Worm (Caenorhabditis elegans) whole organism, young adult: ENCODE results near the gene rig-6.
"Not testable (repeated sequence)": the region's sequence is repeated elsewhere in the genome, so short reads cannot be mapped to it uniquely, and the experiment has no call there.

Source experiments
- B0019.2 ChIP-seq: fragments of 200-800 bp; sonication (Bioruptor generic); conservative IDR thresholded peaks from 2 replicates; pipeline ENCODE4 v1.3.6; 2022; ENCODE audit warnings: missing genetic modification reagents, missing genetic modification characterization, missing compliant biosample characterization
- B0336.3 ChIP-seq: fragments of 200-800 bp; sonication (Bioruptor generic); IDR thresholded peaks from 2 replicates; pipeline ENCODE4 v1.3.6; 2022; ENCODE audit warnings: missing genetic modification characterization, missing compliant biosample characterization
- C06A6.2 ChIP-seq: fragments of 200-800 bp; sonication (Bioruptor generic); conservative IDR thresholded peaks from 2 replicates; pipeline ENCODE4 v1.3.6; 2022; ENCODE audit warnings: missing genetic modification characterization, missing compliant biosample characterization
- F52B5.7 ChIP-seq: sonication (generic microtip); optimal IDR thresholded peaks from 2 replicates; lab custom pipeline; 2016; ENCODE audit warnings: mild to moderate bottlenecking, missing genetic modification characterization, missing compliant biosample characterization
- F55B11.4 ChIP-seq: sonication (generic microtip); optimal IDR thresholded peaks from 2 replicates; lab custom pipeline; 2016; ENCODE audit warnings: missing compliant biosample characterization, missing genetic modification characterization, borderline replicate concordance; ENCODE audit not compliant: insufficient read depth
- Y53F4B.3 ChIP-seq: fragments of 200-800 bp; sonication (Bioruptor generic); IDR thresholded peaks from 2 replicates; pipeline ENCODE4 v1.3.6; 2022; ENCODE audit warnings: missing genetic modification reagents, missing genetic modification characterization, missing compliant biosample characterization
- Y53G8AR.9 ChIP-seq: fragments of 200-800 bp; sonication (Bioruptor generic); conservative IDR thresholded peaks from 2 replicates; pipeline ENCODE4 v1.3.6; 2022; ENCODE audit warnings: missing genetic modification reagents, missing genetic modification characterization, missing compliant biosample characterization
- Y56A3A.18 ChIP-seq: fragments of 200-800 bp; sonication (Bioruptor generic); IDR thresholded peaks from 2 replicates; pipeline ENCODE4 v1.3.6; 2022; ENCODE audit warnings: missing genetic modification reagents, missing genetic modification characterization, missing compliant biosample characterization
- ZK185.1 ChIP-seq: sonication (generic microtip); optimal IDR thresholded peaks from 2 replicates; lab custom pipeline; 2016; ENCODE audit warnings: mild to moderate bottlenecking, missing genetic modification characterization, missing compliant biosample characterization; ENCODE audit not compliant: poor library complexity, severe bottlenecking
- aptf-3 ChIP-seq: fragments of 200-800 bp; sonication (Bioruptor generic); IDR thresholded peaks from 2 replicates; pipeline ENCODE4 v1.3.6; 2022; ENCODE audit warnings: missing genetic modification characterization, missing compliant biosample characterization
- athp-1 ChIP-seq: sonication (generic microtip); optimal IDR thresholded peaks from 2 replicates; lab custom pipeline; 2017; ENCODE audit warnings: mild to moderate bottlenecking, missing genetic modification characterization, missing compliant biosample characterization
- attf-5 ChIP-seq: fragments of 200-800 bp; sonication (Bioruptor generic); optimal IDR thresholded peaks from 2 replicates; lab custom pipeline; 2018; ENCODE audit warnings: mild to moderate bottlenecking, missing genetic modification characterization, missing compliant biosample characterization
- ccch-3 ChIP-seq: fragments of 200-800 bp; sonication (Bioruptor generic); optimal IDR thresholded peaks from 2 replicates; lab custom pipeline; 2018; ENCODE audit warnings: mild to moderate bottlenecking, missing genetic modification characterization, missing compliant biosample characterization
- cebp-1 ChIP-seq, 2 experiments: fragments of 200-800 bp in 1 of 2; sonication (Bioruptor generic) in 1 of 2; sonication (generic microtip) in 1 of 2; IDR thresholded peaks in 1 of 2; optimal IDR thresholded peaks in 1 of 2; 2 replicates each; pipeline versions ENCODE4 v1.3.6 to Lab custom; 2017 to 2022; ENCODE audit warnings: missing compliant biosample characterization in 2 of 2, missing genetic modification characterization in 2 of 2, mild to moderate bottlenecking in 1 of 2, missing genetic modification reagents in 1 of 2, moderate library complexity in 1 of 2
- ceh-91 ChIP-seq: fragments of 200-800 bp; sonication (Bioruptor generic); IDR thresholded peaks from 2 replicates; pipeline ENCODE4 v1.3.6; 2022; ENCODE audit warnings: missing genetic modification reagents, missing genetic modification characterization, missing compliant biosample characterization
- die-1 ChIP-seq: sonication (generic microtip); optimal IDR thresholded peaks from 2 replicates; lab custom pipeline; 2016; ENCODE audit warnings: missing genotype, mild to moderate bottlenecking, missing genetic modification characterization, missing compliant biosample characterization
- dox-1 ChIP-seq: fragments of 200-800 bp; sonication (Bioruptor generic); IDR thresholded peaks from 2 replicates; pipeline ENCODE4 v1.3.6; 2022; ENCODE audit warnings: missing genetic modification reagents, missing genetic modification characterization, missing compliant biosample characterization
- dpff-1 ChIP-seq: sonication (generic microtip); optimal IDR thresholded peaks from 2 replicates; lab custom pipeline; 2017; ENCODE audit warnings: mild to moderate bottlenecking, missing genetic modification characterization, missing compliant biosample characterization
- egl-44 ChIP-seq: fragments of 200-800 bp; sonication (Bioruptor generic); IDR thresholded peaks from 2 replicates; pipeline ENCODE4 v1.3.6; 2022; ENCODE audit warnings: missing genetic modification reagents, missing genetic modification characterization, missing compliant biosample characterization
- egrh-3 ChIP-seq: fragments of 200-800 bp; sonication (Bioruptor generic); IDR thresholded peaks from 2 replicates; pipeline ENCODE4 v1.3.6; 2022; ENCODE audit warnings: missing genetic modification reagents, missing genetic modification characterization, missing compliant biosample characterization
- ekl-4 ChIP-seq: fragments of 200-800 bp; sonication (Bioruptor generic); IDR thresholded peaks from 2 replicates; pipeline ENCODE4 v1.3.6; 2022; ENCODE audit warnings: missing genetic modification reagents, missing genetic modification characterization, missing compliant biosample characterization
- hsf-1 ChIP-seq: fragments of 200-800 bp; sonication (Bioruptor generic); IDR thresholded peaks from 2 replicates; pipeline ENCODE4 v1.3.6; 2022; ENCODE audit warnings: missing genetic modification reagents, missing genetic modification characterization, missing compliant biosample characterization
- let-607 ChIP-seq, 2 experiments: fragments of 200-800 bp in 1 of 2; sonication (Bioruptor generic) in 1 of 2; sonication (generic microtip) in 1 of 2; optimal IDR thresholded peaks; 2 replicates each; lab custom pipeline; 2016 to 2018; ENCODE audit warnings: mild to moderate bottlenecking in 2 of 2, missing compliant biosample characterization in 2 of 2, missing genetic modification characterization in 2 of 2, moderate library complexity in 2 of 2, missing genotype in 1 of 2
- lin-40 ChIP-seq: sonication (generic microtip); optimal IDR thresholded peaks from 2 replicates; lab custom pipeline; 2016; ENCODE audit warnings: missing genetic modification characterization, mild to moderate bottlenecking, missing compliant biosample characterization, missing genotype, missing genetic modification reagents
- lsl-1 ChIP-seq: fragments of 200-800 bp; sonication (Bioruptor generic); optimal IDR thresholded peaks from 2 replicates; lab custom pipeline; 2018; ENCODE audit warnings: mild to moderate bottlenecking, missing genetic modification characterization, moderate library complexity, missing compliant biosample characterization
- madf-10 ChIP-seq: sonication (generic microtip); optimal IDR thresholded peaks from 2 replicates; lab custom pipeline; 2016; ENCODE audit warnings: mild to moderate bottlenecking, missing genetic modification characterization, missing compliant biosample characterization
- madf-6 ChIP-seq: fragments of 200-800 bp; sonication (Bioruptor generic); IDR thresholded peaks from 2 replicates; pipeline ENCODE4 v1.3.6; 2022; ENCODE audit warnings: missing genetic modification reagents, missing genetic modification characterization, missing compliant biosample characterization
- madf-8 ChIP-seq: fragments of 200-800 bp; sonication (Bioruptor generic); conservative IDR thresholded peaks from 2 replicates; pipeline ENCODE4 v1.3.6; 2022; ENCODE audit warnings: missing genetic modification reagents, missing genetic modification characterization, missing compliant biosample characterization
- mel-28 ChIP-seq: sonication (generic microtip); optimal IDR thresholded peaks from 2 replicates; lab custom pipeline; 2016; ENCODE audit warnings: borderline replicate concordance, mild to moderate bottlenecking, missing genetic modification characterization, missing compliant biosample characterization
- mes-4 ChIP-seq: sonication (generic microtip); optimal IDR thresholded peaks from 2 replicates; lab custom pipeline; 2016; ENCODE audit warnings: missing genotype, missing genetic modification characterization, missing compliant biosample characterization
- nhr-80 ChIP-seq: sonication (generic microtip); optimal IDR thresholded peaks from 2 replicates; lab custom pipeline; 2016; ENCODE audit warnings: missing genetic modification characterization, missing compliant biosample characterization
- repo-1 ChIP-seq: sonication (generic microtip); optimal IDR thresholded peaks from 2 replicates; lab custom pipeline; 2017; ENCODE audit warnings: mild to moderate bottlenecking, missing genetic modification characterization, missing compliant biosample characterization
- sdz-38 ChIP-seq: sonication (generic microtip); optimal IDR thresholded peaks from 2 replicates; lab custom pipeline; 2016; ENCODE audit warnings: missing genotype, missing genetic modification characterization, missing compliant biosample characterization
- snpc-1.1 ChIP-seq: sonication (generic microtip); optimal IDR thresholded peaks from 2 replicates; lab custom pipeline; 2017; ENCODE audit warnings: missing genetic modification characterization, mild to moderate bottlenecking, missing compliant biosample characterization, antibody characterized with exemption, moderate library complexity, missing genotype, missing genetic modification reagents; ENCODE audit not compliant: insufficient read depth
- sptf-2 ChIP-seq: fragments of 200-800 bp; sonication (Bioruptor generic); optimal IDR thresholded peaks from 2 replicates; lab custom pipeline; 2018; ENCODE audit warnings: mild to moderate bottlenecking, missing genetic modification characterization, missing compliant biosample characterization
- tlf-1 ChIP-seq: fragments of 200-800 bp; sonication (Bioruptor generic); optimal IDR thresholded peaks from 2 replicates; lab custom pipeline; 2018; ENCODE audit warnings: mild to moderate bottlenecking, missing genetic modification characterization, missing compliant biosample characterization
- unc-130 ChIP-seq: sonication (generic microtip); optimal IDR thresholded peaks from 2 replicates; lab custom pipeline; 2016; ENCODE audit warnings: missing genetic modification reagents, missing genetic modification characterization, missing compliant biosample characterization
- xnd-1 ChIP-seq: sonication (generic microtip); optimal IDR thresholded peaks from 2 replicates; lab custom pipeline; 2016; ENCODE audit warnings: missing genotype, missing genetic modification reagents, missing genetic modification characterization, missing compliant biosample characterization
- ztf-18 ChIP-seq: sonication (generic microtip); optimal IDR thresholded peaks from 2 replicates; lab custom pipeline; 2016; ENCODE audit warnings: missing genotype, mild to moderate bottlenecking, missing genetic modification characterization, missing compliant biosample characterization
- ztf-28 ChIP-seq: fragments of 200-800 bp; sonication (Bioruptor generic); IDR thresholded peaks from 2 replicates; pipeline ENCODE4 v1.3.6; 2022; ENCODE audit warnings: missing genetic modification reagents, missing genetic modification characterization, missing compliant biosample characterization
- ztf-6 ChIP-seq: fragments of 200-800 bp; sonication (Bioruptor generic); IDR thresholded peaks from 2 replicates; pipeline ENCODE4 v1.3.6; 2022; ENCODE audit warnings: missing genetic modification reagents, missing genetic modification characterization, missing compliant biosample characterization

The rig-6 gene

DNA sequence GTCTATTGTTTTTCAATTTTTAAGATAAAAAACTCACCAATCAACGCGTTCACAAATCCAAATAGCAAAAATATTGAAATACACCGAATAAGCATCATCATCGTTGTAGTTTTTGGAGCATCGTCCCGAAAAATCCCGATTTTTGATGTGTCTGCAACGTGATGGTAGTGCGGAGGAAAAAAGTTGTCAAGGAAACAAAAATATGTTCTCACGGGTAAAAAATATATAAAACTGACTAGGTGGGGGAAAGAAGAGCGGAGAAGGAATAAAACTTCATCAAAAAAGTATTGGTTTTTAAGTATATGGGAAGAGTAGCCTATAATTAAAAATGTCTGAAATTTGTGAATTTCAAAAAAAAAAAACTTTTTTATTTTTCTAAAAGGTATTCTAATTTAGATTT, at the start of gene rig-6:
Gene rig-6, minus strand, starts transcription at position 101 of the 400 bp plus-strand sequence.
- TF ChIP-seq ZK185.1 (tag; lab: Kevin White, UChicago) (no peak), madf-6 (no peak), ccch-3 (GFP tag; lab: Kevin White, UChicago) (no peak), lsl-1 (GFP tag; lab: Kevin White, UChicago) (no peak), B0019.2 (GFP tag; lab: Robert Waterston, UW) (no peak), sdz-38 (tag; lab: Kevin White, UChicago) (no peak), madf-10 (tag; lab: Kevin White, UChicago) (no peak), lin-40 (tag; lab: Kevin White, UChicago) (no peak), tlf-1 (no peak), Y56A3A.18 (GFP tag; lab: Robert Waterston, UW) (no peak), repo-1 (tag; lab: Kevin White, UChicago) (no peak), madf-8 (GFP tag; lab: Robert Waterston, UW) (no peak), B0336.3 (no peak), nhr-80 (tag; lab: Kevin White, UChicago) (no peak), ceh-91 (no peak), dox-1 (GFP tag; lab: Robert Waterston, UW) (no peak), die-1 (tag; lab: Kevin White, UChicago) (no peak), C06A6.2 (GFP tag; lab: Robert Waterston, UW) (no peak)

DNA sequence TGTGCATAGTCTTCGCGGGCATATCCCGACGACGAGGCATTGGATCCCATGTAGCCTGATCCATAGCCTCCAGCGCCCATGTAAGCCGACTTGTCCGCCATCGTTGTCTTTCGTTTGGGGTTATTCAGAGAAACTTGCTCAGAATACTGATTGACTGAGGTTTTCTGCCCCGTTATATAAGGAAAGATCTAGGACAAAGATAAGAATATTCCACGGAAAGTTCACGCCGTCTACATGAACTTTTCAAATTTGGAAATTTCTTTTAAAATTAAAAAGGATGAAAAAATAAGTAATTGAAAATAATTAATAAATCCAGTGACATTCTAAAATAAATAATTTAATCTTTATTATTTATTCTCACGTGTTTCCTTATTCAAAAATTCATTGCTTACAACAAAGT, 48.4 kb upstream of the rig-6 start, which contains the start of the genes nspd-5 and F11G11.4:
Gene nspd-5, minus strand, starts transcription at position 101 of the 400 bp plus-strand sequence.
Gene F11G11.4, plus strand, starts transcription at position 335 of the 400 bp plus-strand sequence.
- not testable (repeated sequence) for TF ChIP-seq egrh-3 (GFP tag; lab: Robert Waterston, UW); F55B11.4 (tag; lab: Kevin White, UChicago); ekl-4
- TF ChIP-seq, all 124 proteins: peak for 0; not testable (repeated sequence) for 124

DNA sequence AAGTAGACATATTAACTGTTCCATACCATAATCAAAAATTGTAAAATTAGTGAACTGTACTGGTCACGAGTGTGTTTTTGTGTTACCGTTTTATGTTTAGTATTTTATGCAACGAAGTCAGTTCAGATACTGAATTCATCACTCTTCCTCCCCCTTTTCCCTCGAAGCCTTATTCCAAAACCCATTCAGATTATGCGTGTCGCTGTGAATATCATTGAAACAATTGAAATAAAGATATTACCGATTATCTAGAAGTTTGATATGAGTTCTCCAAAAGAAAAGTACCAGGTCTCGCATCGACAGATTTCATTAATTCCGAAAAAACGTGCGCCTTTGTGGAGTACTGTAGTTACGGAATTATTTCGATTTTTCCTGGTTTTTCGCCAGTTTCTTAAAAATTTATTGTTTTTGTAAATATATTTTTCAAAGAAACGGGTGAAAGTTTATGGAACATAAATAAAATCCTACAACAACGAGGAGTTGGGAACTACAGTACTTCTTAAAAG, 47.1 kb upstream of the rig-6 start:
- 0 out of 2 replicates have a peak, but pooled peaks have one; percentile 14 for TF ChIP-seq Y53G8AR.9 (GFP tag; lab: Robert Waterston, UW)
- TF ChIP-seq lin-40 (tag; lab: Kevin White, UChicago): no peak
- no peak for TF ChIP-seq lsl-1 (GFP tag; lab: Kevin White, UChicago)
- no peak for TF ChIP-seq cebp-1 (GFP tag; IDR thresholded peaks at IDR 0.05; lab: Robert Waterston, UW)
- peak; percentile 52 for TF ChIP-seq cebp-1 (tag; optimal IDR thresholded peaks at IDR 0.05; lab: Kevin White, UChicago)
- peak; percentile 20 for TF ChIP-seq ztf-18 (tag; lab: Kevin White, UChicago)

DNA sequence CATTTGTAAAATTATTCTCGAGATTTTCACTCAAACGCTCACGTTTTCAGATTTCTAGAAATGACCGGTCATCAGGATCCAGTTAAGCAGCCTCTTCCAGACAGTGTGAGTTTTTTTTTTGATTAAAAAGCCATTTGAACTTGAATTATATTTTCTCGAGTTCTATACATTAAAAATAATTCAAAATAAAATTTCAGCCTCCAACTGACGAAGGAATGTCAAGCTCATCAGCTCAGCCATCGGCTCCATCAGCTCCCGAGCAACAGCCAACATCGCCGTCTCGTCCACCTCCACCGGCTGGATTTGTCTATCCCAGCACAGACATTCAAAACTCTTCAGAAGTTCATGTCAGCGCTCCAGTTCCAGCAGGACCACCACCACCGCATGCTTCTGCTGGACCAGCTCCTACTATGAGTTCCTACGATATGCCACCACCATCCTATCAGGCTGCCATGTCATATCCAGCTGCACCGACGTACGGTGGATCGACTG, 46.0 kb upstream of the rig-6 start, which contains the start of gene F11G11.5:
Gene F11G11.5, plus strand, starts transcription at position 51 of the 492 bp plus-strand sequence.
- no peak for TF ChIP-seq xnd-1 (tag; lab: Kevin White, UChicago)
- no peak for TF ChIP-seq mes-4
- TF ChIP-seq egl-44 (GFP tag; lab: Robert Waterston, UW): no peak
- peak in 1 of 2 experiments; percentile 21 for TF ChIP-seq let-607 (tag; optimal IDR thresholded peaks at IDR 0.05; lab: Kevin White, UChicago)
- TF ChIP-seq mel-28: no peak
- no peak for TF ChIP-seq unc-130
- TF ChIP-seq nhr-80 (tag; lab: Kevin White, UChicago): no peak
- TF ChIP-seq ztf-6 (GFP tag; lab: Robert Waterston, UW): no peak
- TF ChIP-seq attf-5: no peak
- no peak for TF ChIP-seq dox-1 (GFP tag; lab: Robert Waterston, UW)
- TF ChIP-seq snpc-1.1 (tag; lab: Kevin White, UChicago): no peak
- TF ChIP-seq athp-1 (tag; lab: Kevin White, UChicago): peak; percentile 48
- TF ChIP-seq ztf-28 (GFP tag; lab: Robert Waterston, UW): 0 out of 2 replicates have a peak, but pooled peaks have one; percentile 16
- TF ChIP-seq hsf-1: no peak
- no peak for TF ChIP-seq Y53F4B.3 (GFP tag; lab: Robert Waterston, UW)
- no peak for TF ChIP-seq sptf-2 (GFP tag; lab: Kevin White, UChicago)
- no peak for TF ChIP-seq ceh-91
- TF ChIP-seq F52B5.7: no peak
- TF ChIP-seq egrh-3 (GFP tag; lab: Robert Waterston, UW): peak; percentile 26; the same call in 1 of the 2 replicates
- no peak for TF ChIP-seq dpff-1 (tag; lab: Kevin White, UChicago)
- no peak for TF ChIP-seq aptf-3 (GFP tag; lab: Robert Waterston, UW)
